Worm (Caenorhabditis elegans) whole organism, L1 larva: ENCODE data around the gene rpc-11.

ENCODE experiments used
- F16B12.6 ChIP-seq: fragments of 150-350 bp; optimal IDR thresholded peaks from 2 replicates; lab custom pipeline; 2014; ENCODE audit warnings: missing biosample characterization, missing genetic modification characterization
- ceh-88 ChIP-seq: fragments of 200-800 bp; sonication (Bioruptor generic); IDR thresholded peaks from 2 replicates; pipeline ENCODE4 v1.3.6; 2022; ENCODE audit warnings: missing genetic modification characterization, missing compliant biosample characterization
- ceh-90 ChIP-seq: sonication (generic microtip); optimal IDR thresholded peaks from 2 replicates; lab custom pipeline; 2016; ENCODE audit warnings: missing genetic modification characterization, missing compliant biosample characterization
- fkh-10 ChIP-seq: sonication (generic microtip); optimal IDR thresholded peaks from 2 replicates; lab custom pipeline; 2017; ENCODE audit warnings: missing biosample characterization, missing genetic modification reagents, missing genetic modification characterization
- jun-1 ChIP-seq: fragments of 150-350 bp; optimal IDR thresholded peaks from 2 replicates; lab custom pipeline; 2014; ENCODE audit warnings: missing biosample characterization, missing genetic modification reagents, missing genetic modification characterization
- mdl-1 ChIP-seq, 2 experiments: fragments of 150-350 bp; optimal IDR thresholded peaks; 2 replicates each; lab custom pipeline; 2014 to 2017; ENCODE audit warnings: missing biosample characterization in 2 of 2, missing genetic modification characterization in 2 of 2, inconsistent platforms in 1 of 2
- nhr-28 ChIP-seq: fragments of 150-350 bp; optimal IDR thresholded peaks from 2 replicates; lab custom pipeline; 2014; ENCODE audit warnings: missing biosample characterization, missing genetic modification characterization
- nhr-76 ChIP-seq: sonication (generic microtip); optimal IDR thresholded peaks from 2 replicates; lab custom pipeline; 2017; ENCODE audit warnings: missing biosample characterization, missing genetic modification characterization
- pqm-1 ChIP-seq: sonication (generic microtip); optimal IDR thresholded peaks from 3 replicates; lab custom pipeline; 2017; ENCODE audit warnings: missing biosample characterization, missing genetic modification characterization
- snpc-4 ChIP-seq: fragments of 150-350 bp; optimal IDR thresholded peaks from 2 replicates; lab custom pipeline; 2014; ENCODE audit warnings: missing biosample characterization, missing genetic modification characterization
- unc-30 ChIP-seq: sonication (generic microtip); optimal IDR thresholded peaks from 2 replicates; lab custom pipeline; 2017; ENCODE audit warnings: missing biosample characterization, missing genetic modification characterization

- TF ChIP-seq mdl-1 (tag; optimal IDR thresholded peaks at IDR 0.05; lab: Kevin White, UChicago) = no peak
- TF ChIP-seq F16B12.6 = no peak
- TF ChIP-seq snpc-4 (tag; lab: Kevin White, UChicago) = no peak
- TF ChIP-seq fkh-10 (GFP tag; lab: Kevin White, UChicago) = no peak
- no peak for TF ChIP-seq nhr-28 (tag; lab: Kevin White, UChicago)
- no peak for TF ChIP-seq ceh-88 (GFP tag; lab: Robert Waterston, UW)
- no peak for TF ChIP-seq ceh-90
- TF ChIP-seq jun-1 = no peak
- TF ChIP-seq unc-30 = no peak
- no peak for TF ChIP-seq pqm-1 (tag; lab: Kevin White, UChicago)
- no peak for TF ChIP-seq nhr-76 (tag; lab: Kevin White, UChicago)
Observed at ce11 chrIV:1434554-1435089, 24.8 kb upstream of the rpc-11 start, which contains the start of gene clp-6.
